Worm (Caenorhabditis elegans) whole organism, L2 larva: ENCODE measurements around the gene F31E8.5.
A peak's percentile ranks its signal among the peaks of the same experiment; 100 is the strongest.

ENCODE experiments used
- C34F6.9 ChIP-seq: fragments of 150-350 bp; optimal IDR thresholded peaks from 2 replicates; lab custom pipeline; 2014; ENCODE audit warnings: missing biosample characterization, missing genetic modification characterization
- F13H6.1 ChIP-seq: sonication (generic microtip); optimal IDR thresholded peaks from 2 replicates; lab custom pipeline; 2016; ENCODE audit warnings: missing genetic modification characterization, missing compliant biosample characterization
- R02D3.7 ChIP-seq: fragments of 150-350 bp; optimal IDR thresholded peaks from 2 replicates; lab custom pipeline; 2014; ENCODE audit warnings: missing biosample characterization, missing genetic modification characterization
- Y55F3AM.14 ChIP-seq: fragments of 200-800 bp; sonication (Bioruptor generic); optimal IDR thresholded peaks from 2 replicates; lab custom pipeline; 2018; ENCODE audit warnings: mild to moderate bottlenecking, missing genetic modification characterization, missing compliant biosample characterization
- ZK546.5 ChIP-seq: sonication (generic microtip); optimal IDR thresholded peaks from 2 replicates; lab custom pipeline; 2017; ENCODE audit warnings: missing biosample characterization, missing genetic modification characterization
- alr-1 ChIP-seq: fragments of 150-350 bp; optimal IDR thresholded peaks from 2 replicates; lab custom pipeline; 2014; ENCODE audit warnings: missing biosample characterization, missing genetic modification characterization
- aly-2 ChIP-seq: fragments of 150-350 bp; optimal IDR thresholded peaks from 2 replicates; lab custom pipeline; 2014; ENCODE audit warnings: missing biosample characterization, missing genetic modification characterization
- blmp-1 ChIP-seq: sonication (generic microtip); optimal IDR thresholded peaks from 2 replicates; lab custom pipeline; 2017; ENCODE audit warnings: missing genetic modification characterization, mild to moderate bottlenecking, missing compliant biosample characterization, antibody characterized with exemption, moderate library complexity; ENCODE audit not compliant: insufficient read depth
- ceh-16 ChIP-seq: fragments of 150-350 bp; optimal IDR thresholded peaks from 2 replicates; lab custom pipeline; 2014; ENCODE audit warnings: missing biosample characterization, missing genetic modification characterization
- ceh-82 ChIP-seq: fragments of 150-350 bp; optimal IDR thresholded peaks from 2 replicates; lab custom pipeline; 2014; ENCODE audit warnings: missing biosample characterization, missing genetic modification characterization
- crh-2 ChIP-seq: sonication (generic microtip); optimal IDR thresholded peaks from 2 replicates; lab custom pipeline; 2017; ENCODE audit warnings: missing biosample characterization, missing genetic modification characterization
- dmd-4 ChIP-seq: sonication (generic microtip); optimal IDR thresholded peaks from 2 replicates; lab custom pipeline; 2017; ENCODE audit warnings: missing biosample characterization, missing genetic modification characterization
- egl-27 ChIP-seq: sonication (generic microtip); optimal IDR thresholded peaks from 3 replicates; lab custom pipeline; 2017; ENCODE audit warnings: missing biosample characterization, missing genetic modification reagents, missing genetic modification characterization
- elt-1 ChIP-seq: fragments of 150-350 bp; optimal IDR thresholded peaks from 2 replicates; lab custom pipeline; 2014; ENCODE audit warnings: missing biosample characterization, missing genetic modification characterization
- elt-3 ChIP-seq: sonication (generic microtip); optimal IDR thresholded peaks from 2 replicates; lab custom pipeline; 2017; ENCODE audit warnings: missing biosample characterization, missing genetic modification characterization
- fos-1 ChIP-seq: fragments of 150-350 bp; optimal IDR thresholded peaks from 2 replicates; lab custom pipeline; 2014; ENCODE audit warnings: missing biosample characterization, missing genetic modification characterization
- gmeb-1 ChIP-seq: fragments of 150-350 bp; optimal IDR thresholded peaks from 2 replicates; lab custom pipeline; 2014; ENCODE audit warnings: missing biosample characterization, missing genetic modification characterization
- lin-11 ChIP-seq: fragments of 150-350 bp; sonication (generic microtip); optimal IDR thresholded peaks from 2 replicates; lab custom pipeline; 2014; ENCODE audit warnings: missing biosample characterization, missing genetic modification characterization, inconsistent platforms, mixed read lengths
- lin-13 ChIP-seq: fragments of 150-350 bp; optimal IDR thresholded peaks from 2 replicates; lab custom pipeline; 2014; ENCODE audit warnings: missing biosample characterization, missing genetic modification reagents, missing genetic modification characterization
- lin-39 ChIP-seq: fragments of 150-350 bp; optimal IDR thresholded peaks from 2 replicates; lab custom pipeline; 2014; ENCODE audit warnings: missing biosample characterization, missing genetic modification reagents, missing genetic modification characterization
- lsy-2 ChIP-seq, 2 experiments: fragments of 150-350 bp in 1 of 2; sonication (generic microtip) in 1 of 2; optimal IDR thresholded peaks; 2 replicates each; lab custom pipeline; 2014 to 2017; ENCODE audit warnings: missing biosample characterization in 2 of 2, missing genetic modification characterization in 2 of 2
- mab-5 ChIP-seq: fragments of 150-350 bp; optimal IDR thresholded peaks from 2 replicates; lab custom pipeline; 2014; ENCODE audit warnings: missing biosample characterization, missing genetic modification characterization
- mbf-1 ChIP-seq: sonication (generic microtip); optimal IDR thresholded peaks from 2 replicates; lab custom pipeline; 2017; ENCODE audit warnings: missing biosample characterization, missing genetic modification characterization
- mdl-1 ChIP-seq, 2 experiments: fragments of 150-350 bp in 1 of 2; sonication (generic microtip) in 1 of 2; optimal IDR thresholded peaks; 2 replicates each; lab custom pipeline; 2017; ENCODE audit warnings: missing biosample characterization in 2 of 2, missing genetic modification characterization in 2 of 2
- nhr-10 ChIP-seq: sonication (generic microtip); optimal IDR thresholded peaks from 2 replicates; lab custom pipeline; 2017; ENCODE audit warnings: missing biosample characterization, missing genetic modification characterization
- nhr-11 ChIP-seq: fragments of 150-350 bp; optimal IDR thresholded peaks from 2 replicates; lab custom pipeline; 2014; ENCODE audit warnings: missing biosample characterization, missing genetic modification characterization
- nhr-12 ChIP-seq: fragments of 150-350 bp; optimal IDR thresholded peaks from 2 replicates; lab custom pipeline; 2014; ENCODE audit warnings: missing biosample characterization, missing genetic modification characterization
- nhr-129 ChIP-seq: fragments of 150-350 bp; optimal IDR thresholded peaks from 2 replicates; lab custom pipeline; 2014; ENCODE audit warnings: missing biosample characterization, missing genetic modification characterization
- nhr-21 ChIP-seq: fragments of 150-350 bp; optimal IDR thresholded peaks from 2 replicates; lab custom pipeline; 2014; ENCODE audit warnings: missing biosample characterization, missing genetic modification characterization
- nhr-23 ChIP-seq: fragments of 150-350 bp; optimal IDR thresholded peaks from 2 replicates; lab custom pipeline; 2014; ENCODE audit warnings: missing biosample characterization, missing genetic modification reagents, missing genetic modification characterization
- nhr-25 ChIP-seq: fragments of 150-350 bp; sonication (generic microtip); optimal IDR thresholded peaks from 3 replicates; lab custom pipeline; 2014; ENCODE audit warnings: missing biosample characterization, missing genetic modification characterization
- nhr-6 ChIP-seq: fragments of 150-350 bp; optimal IDR thresholded peaks from 2 replicates; lab custom pipeline; 2014; ENCODE audit warnings: missing biosample characterization, missing genetic modification characterization
- nhr-77 ChIP-seq: fragments of 150-350 bp; optimal IDR thresholded peaks from 2 replicates; lab custom pipeline; 2014; ENCODE audit warnings: missing biosample characterization, missing genetic modification characterization
- peb-1 ChIP-seq: fragments of 150-350 bp; optimal IDR thresholded peaks from 2 replicates; lab custom pipeline; 2014; ENCODE audit warnings: missing biosample characterization, missing genetic modification characterization
- sem-4 ChIP-seq: fragments of 150-350 bp; optimal IDR thresholded peaks from 2 replicates; lab custom pipeline; 2014; ENCODE audit warnings: missing biosample characterization, missing genetic modification reagents, missing genetic modification characterization
- skn-1 ChIP-seq: sonication (generic microtip); optimal IDR thresholded peaks from 2 replicates; lab custom pipeline; 2017; ENCODE audit warnings: missing biosample characterization, missing genetic modification characterization
- sma-3 ChIP-seq: sonication (generic microtip); optimal IDR thresholded peaks from 2 replicates; lab custom pipeline; 2016; ENCODE audit warnings: missing genetic modification reagents, missing genetic modification characterization, missing compliant biosample characterization
- sma-9 ChIP-seq, 2 experiments: fragments of 150-350 bp in 1 of 2; sonication (generic microtip) in 1 of 2; optimal IDR thresholded peaks; 2 replicates each; lab custom pipeline; 2014 to 2016; ENCODE audit warnings: missing genetic modification characterization in 2 of 2, mild to moderate bottlenecking in 1 of 2, missing biosample characterization in 1 of 2, missing compliant biosample characterization in 1 of 2, missing genetic modification reagents in 1 of 2, moderate library complexity in 1 of 2
- snpc-4 ChIP-seq: fragments of 150-350 bp; optimal IDR thresholded peaks from 2 replicates; lab custom pipeline; 2014; ENCODE audit warnings: missing biosample characterization, missing genetic modification characterization
- unc-39 ChIP-seq: fragments of 150-350 bp; optimal IDR thresholded peaks from 2 replicates; lab custom pipeline; 2014; ENCODE audit warnings: missing biosample characterization, missing genetic modification characterization
- unc-55 ChIP-seq: fragments of 150-350 bp; sonication (generic microtip); optimal IDR thresholded peaks from 3 replicates; lab custom pipeline; 2014; ENCODE audit warnings: missing biosample characterization, missing genetic modification reagents, missing genetic modification characterization
- unc-62 ChIP-seq: fragments of 150-350 bp; optimal IDR thresholded peaks from 2 replicates; lab custom pipeline; 2014; ENCODE audit warnings: missing biosample characterization, missing genetic modification reagents, missing genetic modification characterization
- zag-1 ChIP-seq: fragments of 150-350 bp; optimal IDR thresholded peaks from 2 replicates; lab custom pipeline; 2014; ENCODE audit warnings: missing biosample characterization, missing genetic modification characterization
- ztf-1 ChIP-seq: fragments of 200-800 bp; sonication (Bioruptor generic); conservative IDR thresholded peaks from 2 replicates; pipeline ENCODE4 v1.3.6; 2022; ENCODE audit warnings: missing genetic modification characterization, missing compliant biosample characterization
- ztf-11 ChIP-seq: sonication (generic microtip); optimal IDR thresholded peaks from 2 replicates; lab custom pipeline; 2017; ENCODE audit warnings: missing biosample characterization, missing genetic modification characterization
- ztf-4 ChIP-seq: fragments of 150-350 bp; optimal IDR thresholded peaks from 2 replicates; lab custom pipeline; 2014; ENCODE audit warnings: missing biosample characterization, missing genetic modification characterization

The F31E8.5 gene

ce11 chrII:6781231-6781630 is 25.8 kb downstream of the F31E8.5 start:
- TF ChIP-seq mab-5 (tag; lab: Kevin White, UChicago) (no peak), fos-1 (peak; percentile 64), ZK546.5 (tag; lab: Kevin White, UChicago) (no peak), R02D3.7 (tag; lab: Kevin White, UChicago) (no peak), Y55F3AM.14 (GFP tag; lab: Kevin White, UChicago) (no peak)

ce11 chrII:6779104-6779503 is 28.0 kb downstream of the F31E8.5 start, which contains the start of gene T13C2.7:
Gene T13C2.7 (plus strand): TSS chrII:6779404.
- TF ChIP-seq gmeb-1 = no peak
- no peak for TF ChIP-seq R02D3.7 (tag; lab: Kevin White, UChicago)
- TF ChIP-seq ztf-4 = no peak
- no peak for TF ChIP-seq skn-1 (tag; lab: Kevin White, UChicago)
- no peak for TF ChIP-seq elt-1 (tag; lab: Kevin White, UChicago)
- TF ChIP-seq lin-39 (tag; lab: Kevin White, UChicago) = no peak
- TF ChIP-seq sma-3 (GFP tag; lab: Kevin White, UChicago) = no peak
- no peak for TF ChIP-seq Y55F3AM.14 (GFP tag; lab: Kevin White, UChicago)
- TF ChIP-seq alr-1 (tag; lab: Kevin White, UChicago) = no peak
- TF ChIP-seq nhr-12 (tag; lab: Kevin White, UChicago) = no peak
- TF ChIP-seq ztf-11 (tag; lab: Kevin White, UChicago) = no peak
- no peak for TF ChIP-seq lin-11 (tag; lab: Kevin White, UChicago)
- TF ChIP-seq nhr-11 (tag; lab: Kevin White, UChicago) = no peak
- TF ChIP-seq elt-3 = no peak
- no peak for TF ChIP-seq mab-5 (tag; lab: Kevin White, UChicago)
- TF ChIP-seq blmp-1 (tag; lab: Kevin White, UChicago) = no peak
- no peak for TF ChIP-seq nhr-6 (tag; lab: Kevin White, UChicago)
- TF ChIP-seq lin-13 (GFP tag; lab: Kevin White, UChicago) = no peak
- TF ChIP-seq peb-1 = no peak

- TF ChIP-seq nhr-25 (tag; lab: Kevin White, UChicago) (no peak), lin-11 (tag; lab: Kevin White, UChicago) (no peak), sma-3 (GFP tag; lab: Kevin White, UChicago) (peak; percentile 77), F13H6.1 (tag; lab: Kevin White, UChicago) (peak; percentile 73), C34F6.9 (tag; lab: Kevin White, UChicago) (peak; percentile 75), ZK546.5 (tag; lab: Kevin White, UChicago) (no peak), ztf-11 (tag; lab: Kevin White, UChicago) (no peak), snpc-4 (no peak), aly-2 (tag; lab: Kevin White, UChicago) (no peak), nhr-6 (tag; lab: Kevin White, UChicago) (peak; percentile 17), fos-1 (peak; percentile 26), lsy-2 (tag; optimal IDR thresholded peaks at IDR 0.05; lab: Kevin White, UChicago) (peak in 1 of 2 experiments; percentile 85), nhr-77 (tag; lab: Kevin White, UChicago) (no peak), R02D3.7 (tag; lab: Kevin White, UChicago) (no peak), sem-4 (no peak), mab-5 (tag; lab: Kevin White, UChicago) (no peak), unc-55 (GFP tag; lab: Kevin White, UChicago) (peak; percentile 73), unc-62 (no peak), elt-1 (tag; lab: Kevin White, UChicago) (no peak), peb-1 (no peak), Y55F3AM.14 (GFP tag; lab: Kevin White, UChicago) (no peak), sma-9 (GFP tag; optimal IDR thresholded peaks at IDR 0.05; lab: Kevin White, UChicago) (peak; percentile 75), sma-9 (tag; optimal IDR thresholded peaks at IDR 0.05; lab: Kevin White, UChicago) (no peak), zag-1 (no peak), dmd-4 (tag; lab: Kevin White, UChicago) (no peak), nhr-11 (tag; lab: Kevin White, UChicago) (no peak), blmp-1 (tag; lab: Kevin White, UChicago) (no peak), lin-13 (GFP tag; lab: Kevin White, UChicago) (peak; percentile 57), alr-1 (tag; lab: Kevin White, UChicago) (no peak), elt-3 (no peak), unc-39 (no peak), ceh-82 (tag; lab: Kevin White, UChicago) (no peak), lin-39 (tag; lab: Kevin White, UChicago) (no peak), nhr-129 (peak; percentile 37), nhr-21 (tag; lab: Kevin White, UChicago) (peak; percentile 56), ceh-16 (tag; lab: Kevin White, UChicago) (no peak), nhr-10 (tag; lab: Kevin White, UChicago) (no peak), mbf-1 (no peak), mdl-1 (tag; optimal IDR thresholded peaks at IDR 0.05; lab: Kevin White, UChicago) (no peak), crh-2 (tag; lab: Kevin White, UChicago) (peak; percentile 58), ztf-4 (peak; percentile 7), ztf-1 (GFP tag; lab: Robert Waterston, UW) (no peak), egl-27 (no peak), nhr-23 (tag; lab: Kevin White, UChicago) (no peak)
Measured at ce11 chrII:6776418-6777034, 30.5 kb downstream of the F31E8.5 start, which contains the start of gene ssup-72. Gene ssup-72 (plus strand): TSS chrII:6776598.
